Worm (Caenorhabditis elegans): Measurements from ENCODE around the gene ptr-8.

The ptr-8 gene

ce11 chrII:10873631-10874030 lies 15.4 kb upstream of the ptr-8 start, which contains the start of gene orc-2:
TSS of gene orc-2 (plus strand) at chrII:10873931.
- TF ChIP-seq mdl-1 (tag; optimal IDR thresholded peaks at IDR 0.05) (no peak), lin-13 (GFP tag; optimal IDR thresholded peaks at IDR 0.05) (no peak), nhr-237 (tag; optimal IDR thresholded peaks at IDR 0.05) (no peak), lsy-2 (tag; optimal IDR thresholded peaks at IDR 0.05) (no peak), zag-1 (tag; optimal IDR thresholded peaks at IDR 0.05) (no peak), ztf-4 (tag; optimal IDR thresholded peaks at IDR 0.05) (no peak), ceh-16 (tag; optimal IDR thresholded peaks at IDR 0.05) (no peak), gmeb-1 (tag; optimal IDR thresholded peaks at IDR 0.05) (no peak), fos-1 (tag; optimal IDR thresholded peaks at IDR 0.05) (no peak), R02D3.7 (tag; optimal IDR thresholded peaks at IDR 0.05) (no peak), nhr-129 (tag; optimal IDR thresholded peaks at IDR 0.05) (no peak), peb-1 (tag; optimal IDR thresholded peaks at IDR 0.05) (no peak), ztf-1 (GFP tag; conservative IDR thresholded peaks at IDR 0.05) (no peak)

ce11 chrII:10880625-10881024 lies 8.5 kb upstream of the ptr-8 start, which contains the start of gene lurp-1:
TSS of gene lurp-1 (plus strand) at chrII:10880925.
- TF ChIP-seq elt-3 (tag; optimal IDR thresholded peaks at IDR 0.05) = no peak
- TF ChIP-seq unc-62 (GFP tag; optimal IDR thresholded peaks at IDR 0.05) = no peak
- no peak for TF ChIP-seq dmd-4 (tag; optimal IDR thresholded peaks at IDR 0.05)
- no peak for TF ChIP-seq ztf-4 (tag; optimal IDR thresholded peaks at IDR 0.05)
- TF ChIP-seq ceh-16 (tag; optimal IDR thresholded peaks at IDR 0.05) = no peak
- no peak for TF ChIP-seq nhr-25 (tag; optimal IDR thresholded peaks at IDR 0.05)
- TF ChIP-seq ceh-82 (tag; optimal IDR thresholded peaks at IDR 0.05) = no peak
- TF ChIP-seq R02D3.7 (tag; optimal IDR thresholded peaks at IDR 0.05) = no peak
- no peak for TF ChIP-seq ama-1 (optimal IDR thresholded peaks at IDR 0.05)
- TF ChIP-seq nhr-21 (tag; optimal IDR thresholded peaks at IDR 0.05) = no peak
- no peak for TF ChIP-seq C34F6.9 (tag; optimal IDR thresholded peaks at IDR 0.05)

- TF ChIP-seq alr-1 (tag; optimal IDR thresholded peaks at IDR 0.05) (no peak), unc-62 (GFP tag; optimal IDR thresholded peaks at IDR 0.05) (no peak), Y55F3AM.14 (GFP tag; optimal IDR thresholded peaks at IDR 0.05) (no peak), ZK546.5 (tag; optimal IDR thresholded peaks at IDR 0.05) (no peak), nhr-25 (tag; optimal IDR thresholded peaks at IDR 0.05) (no peak), mab-5 (tag; optimal IDR thresholded peaks at IDR 0.05) (no peak), fos-1 (tag; optimal IDR thresholded peaks at IDR 0.05) (no peak), ztf-11 (tag; optimal IDR thresholded peaks at IDR 0.05) (no peak), blmp-1 (tag; optimal IDR thresholded peaks at IDR 0.05; ENCODE audit: insufficient read depth) (no peak), snpc-4 (tag; optimal IDR thresholded peaks at IDR 0.05) (no peak), elt-1 (tag; optimal IDR thresholded peaks at IDR 0.05) (no peak)
Observed at ce11 chrII:10884396-10884795, 4.7 kb upstream of the ptr-8 start, which contains the start of gene egg-3. TSS of gene egg-3 (minus strand) at chrII:10884441.

ce11 chrII:10885250-10885649 lies 3.8 kb upstream of the ptr-8 start:
- TF ChIP-seq sma-9 (GFP tag; optimal IDR thresholded peaks at IDR 0.05) (no peak), sma-9 (tag; optimal IDR thresholded peaks at IDR 0.05) (no peak), aly-2 (tag; optimal IDR thresholded peaks at IDR 0.05) (no peak), blmp-1 (tag; optimal IDR thresholded peaks at IDR 0.05; ENCODE audit: insufficient read depth) (no peak), fos-1 (tag; optimal IDR thresholded peaks at IDR 0.05) (no peak), sem-4 (tag; optimal IDR thresholded peaks at IDR 0.05) (no peak), lsy-2 (tag; optimal IDR thresholded peaks at IDR 0.05) (no peak), nhr-237 (tag; optimal IDR thresholded peaks at IDR 0.05) (no peak), nhr-10 (tag; optimal IDR thresholded peaks at IDR 0.05) (no peak), nhr-23 (tag; optimal IDR thresholded peaks at IDR 0.05) (no peak), lin-39 (tag; optimal IDR thresholded peaks at IDR 0.05) (no peak), Y55F3AM.14 (GFP tag; optimal IDR thresholded peaks at IDR 0.05) (no peak)

ce11 chrII:10885868-10886514 lies 3.1 kb upstream of the ptr-8 start, which contains the start of gene F44F4.3:
TSS of gene F44F4.3 (minus strand) at chrII:10885918.
- TF ChIP-seq blmp-1 (tag; optimal IDR thresholded peaks at IDR 0.05; ENCODE audit: insufficient read depth) (no peak), ztf-1 (GFP tag; conservative IDR thresholded peaks at IDR 0.05) (no peak), lsy-2 (tag; optimal IDR thresholded peaks at IDR 0.05) (no peak), ceh-16 (tag; optimal IDR thresholded peaks at IDR 0.05) (no peak), peb-1 (tag; optimal IDR thresholded peaks at IDR 0.05) (no peak), nhr-23 (tag; optimal IDR thresholded peaks at IDR 0.05) (no peak), nhr-25 (tag; optimal IDR thresholded peaks at IDR 0.05) (peak; percentile 49)

Data from whole organism, L2 larva.